Worm (Caenorhabditis elegans): Measurements from ENCODE around the gene K12D12.5.

DNA sequence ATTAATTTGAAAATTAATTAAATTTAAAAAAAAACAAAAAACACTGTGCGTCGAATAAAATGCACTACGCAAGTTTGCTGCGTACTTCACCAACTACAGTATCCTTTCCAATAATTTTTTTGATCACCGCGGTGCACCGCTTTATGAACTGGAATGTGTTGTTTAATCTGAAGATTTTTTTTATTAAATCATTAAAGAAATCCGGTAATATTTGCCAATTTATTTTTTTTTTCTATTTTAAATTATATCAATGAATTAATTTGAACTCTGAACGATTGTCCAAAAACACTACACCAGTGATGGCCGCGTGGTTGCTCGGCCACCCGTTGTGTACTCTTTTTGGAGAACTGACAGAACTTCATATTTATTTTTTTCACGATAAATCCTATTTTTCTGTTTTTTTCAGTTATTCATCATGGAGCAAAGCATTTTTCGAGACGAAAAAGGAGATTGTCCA is at the start of gene K12D12.5:
- TF ChIP-seq ama-1 (optimal IDR thresholded peaks at IDR 0.05) (no peak), ama-1 (GFP tag; optimal IDR thresholded peaks at IDR 0.05) (no peak), ceh-100 (GFP tag; IDR thresholded peaks at IDR 0.05) (no peak; the same call in 1 of the 2 replicates), zfh-2 (GFP tag; conservative IDR thresholded peaks at IDR 0.05) (no peak), bed-2 (GFP tag; IDR thresholded peaks at IDR 0.05) (peak; percentile 67), snpc-3.4 (tag; optimal IDR thresholded peaks at IDR 0.05) (no peak), ceh-79 (tag; optimal IDR thresholded peaks at IDR 0.05) (no peak)

All from whole organism, young adult.